Worm (Caenorhabditis elegans): ENCODE data around the gene C14C6.3.

- no peak for TF ChIP-seq unc-62 (GFP tag; optimal IDR thresholded peaks at IDR 0.05)
- no peak for TF ChIP-seq snpc-4 (tag; optimal IDR thresholded peaks at IDR 0.05)
- no peak for TF ChIP-seq ces-1 (GFP tag; optimal IDR thresholded peaks at IDR 0.05)
- TF ChIP-seq nhr-237 (tag; optimal IDR thresholded peaks at IDR 0.05): no peak
These were observed 49.7 kb downstream of the C14C6.3 start, which contains the start of gene ZK488.5 for ce11 chrV:592959-593358.
